Fruit fly (Drosophila melanogaster) whole organism, pupa: Measurements from ENCODE around the gene Ttc30.

Source experiments
- CG10348 ChIP-seq: fragments of 200-800 bp; sonication (Bioruptor generic); IDR thresholded peaks from 2 replicates; pipeline ENCODE4 v1.3.6; 2022; ENCODE audit warnings: missing biosample characterization, missing genetic modification characterization
- CG13204 ChIP-seq: fragments of 200-800 bp; sonication (Bioruptor generic); optimal IDR thresholded peaks from 2 replicates; lab custom pipeline; 2018; ENCODE audit warnings: missing biosample characterization, mild to moderate bottlenecking, missing genetic modification characterization, moderate library complexity
- CG34367 ChIP-seq: fragments of 200-800 bp; sonication (Bioruptor generic); optimal IDR thresholded peaks from 2 replicates; lab custom pipeline; 2018; ENCODE audit warnings: missing biosample characterization, mild to moderate bottlenecking, missing genetic modification characterization
- CG4496 ChIP-seq: fragments of 200-800 bp; sonication (Bioruptor generic); IDR thresholded peaks from 3 replicates; pipeline ENCODE4 v1.3.6; 2022; ENCODE audit warnings: missing biosample characterization, missing genetic modification characterization
- CG8159 ChIP-seq: fragments of 200-800 bp; sonication (Bioruptor generic); optimal IDR thresholded peaks from 3 replicates; lab custom pipeline; 2018; ENCODE audit warnings: missing biosample characterization, mild to moderate bottlenecking, missing genetic modification characterization, moderate library complexity
- EcR ChIP-seq: fragments of 200-800 bp; sonication (Bioruptor generic); optimal IDR thresholded peaks from 3 replicates; lab custom pipeline; 2019; ENCODE audit warnings: missing biosample characterization, missing genetic modification characterization, mild to moderate bottlenecking, moderate library complexity, missing genetic modification reagents
- gl ChIP-seq: fragments of 200-800 bp; sonication (Bioruptor generic); optimal IDR thresholded peaks from 2 replicates; lab custom pipeline; 2018; ENCODE audit warnings: missing biosample characterization, mild to moderate bottlenecking, missing genetic modification characterization

- no peak for TF ChIP-seq EcR (GFP tag; lab: Kevin White, UChicago)
- no peak for TF ChIP-seq gl (tag; lab: Kevin White, UChicago)
- TF ChIP-seq CG34367: no peak
- 0 out of 3 replicates have a peak, but pooled peaks have one; percentile 29 for TF ChIP-seq CG4496 (GFP tag; lab: Robert Waterston, UW)
- no peak for TF ChIP-seq CG10348 (GFP tag; lab: Robert Waterston, UW)
- TF ChIP-seq CG8159 (tag; lab: Kevin White, UChicago): no peak
- TF ChIP-seq CG13204 (GFP tag; lab: Kevin White, UChicago): no peak
Measured at dm6 chr2L:13088550-13088949, 18.1 kb upstream of the Ttc30 start.
